Worm (Caenorhabditis elegans) whole organism, L2 larva: ENCODE measurements around the gene bgnt-1.5.

ENCODE experiments used
- C34F6.9 ChIP-seq: fragments of 150-350 bp; optimal IDR thresholded peaks from 2 replicates; lab custom pipeline; 2014; ENCODE audit warnings: missing biosample characterization, missing genetic modification characterization
- F13H6.1 ChIP-seq: sonication (generic microtip); optimal IDR thresholded peaks from 2 replicates; lab custom pipeline; 2016; ENCODE audit warnings: missing genetic modification characterization, missing compliant biosample characterization
- R02D3.7 ChIP-seq: fragments of 150-350 bp; optimal IDR thresholded peaks from 2 replicates; lab custom pipeline; 2014; ENCODE audit warnings: missing biosample characterization, missing genetic modification characterization
- Y55F3AM.14 ChIP-seq: fragments of 200-800 bp; sonication (Bioruptor generic); optimal IDR thresholded peaks from 2 replicates; lab custom pipeline; 2018; ENCODE audit warnings: mild to moderate bottlenecking, missing genetic modification characterization, missing compliant biosample characterization
- alr-1 ChIP-seq: fragments of 150-350 bp; optimal IDR thresholded peaks from 2 replicates; lab custom pipeline; 2014; ENCODE audit warnings: missing biosample characterization, missing genetic modification characterization
- aly-2 ChIP-seq: fragments of 150-350 bp; optimal IDR thresholded peaks from 2 replicates; lab custom pipeline; 2014; ENCODE audit warnings: missing biosample characterization, missing genetic modification characterization
- blmp-1 ChIP-seq: sonication (generic microtip); optimal IDR thresholded peaks from 2 replicates; lab custom pipeline; 2017; ENCODE audit warnings: missing genetic modification characterization, mild to moderate bottlenecking, missing compliant biosample characterization, antibody characterized with exemption, moderate library complexity; ENCODE audit not compliant: insufficient read depth
- ceh-16 ChIP-seq: fragments of 150-350 bp; optimal IDR thresholded peaks from 2 replicates; lab custom pipeline; 2014; ENCODE audit warnings: missing biosample characterization, missing genetic modification characterization
- crh-2 ChIP-seq: sonication (generic microtip); optimal IDR thresholded peaks from 2 replicates; lab custom pipeline; 2017; ENCODE audit warnings: missing biosample characterization, missing genetic modification characterization
- dmd-4 ChIP-seq: sonication (generic microtip); optimal IDR thresholded peaks from 2 replicates; lab custom pipeline; 2017; ENCODE audit warnings: missing biosample characterization, missing genetic modification characterization
- egl-27 ChIP-seq: sonication (generic microtip); optimal IDR thresholded peaks from 3 replicates; lab custom pipeline; 2017; ENCODE audit warnings: missing biosample characterization, missing genetic modification reagents, missing genetic modification characterization
- elt-1 ChIP-seq: fragments of 150-350 bp; optimal IDR thresholded peaks from 2 replicates; lab custom pipeline; 2014; ENCODE audit warnings: missing biosample characterization, missing genetic modification characterization
- fos-1 ChIP-seq: fragments of 150-350 bp; optimal IDR thresholded peaks from 2 replicates; lab custom pipeline; 2014; ENCODE audit warnings: missing biosample characterization, missing genetic modification characterization
- gmeb-1 ChIP-seq: fragments of 150-350 bp; optimal IDR thresholded peaks from 2 replicates; lab custom pipeline; 2014; ENCODE audit warnings: missing biosample characterization, missing genetic modification characterization
- lin-11 ChIP-seq: fragments of 150-350 bp; sonication (generic microtip); optimal IDR thresholded peaks from 2 replicates; lab custom pipeline; 2014; ENCODE audit warnings: missing biosample characterization, missing genetic modification characterization, inconsistent platforms, mixed read lengths
- lsy-2 ChIP-seq, 2 experiments: fragments of 150-350 bp in 1 of 2; sonication (generic microtip) in 1 of 2; optimal IDR thresholded peaks; 2 replicates each; lab custom pipeline; 2014 to 2017; ENCODE audit warnings: missing biosample characterization in 2 of 2, missing genetic modification characterization in 2 of 2
- mab-5 ChIP-seq: fragments of 150-350 bp; optimal IDR thresholded peaks from 2 replicates; lab custom pipeline; 2014; ENCODE audit warnings: missing biosample characterization, missing genetic modification characterization
- mbf-1 ChIP-seq: sonication (generic microtip); optimal IDR thresholded peaks from 2 replicates; lab custom pipeline; 2017; ENCODE audit warnings: missing biosample characterization, missing genetic modification characterization
- mdl-1 ChIP-seq, 2 experiments: fragments of 150-350 bp in 1 of 2; sonication (generic microtip) in 1 of 2; optimal IDR thresholded peaks; 2 replicates each; lab custom pipeline; 2017; ENCODE audit warnings: missing biosample characterization in 2 of 2, missing genetic modification characterization in 2 of 2
- nhr-10 ChIP-seq: sonication (generic microtip); optimal IDR thresholded peaks from 2 replicates; lab custom pipeline; 2017; ENCODE audit warnings: missing biosample characterization, missing genetic modification characterization
- nhr-129 ChIP-seq: fragments of 150-350 bp; optimal IDR thresholded peaks from 2 replicates; lab custom pipeline; 2014; ENCODE audit warnings: missing biosample characterization, missing genetic modification characterization
- nhr-21 ChIP-seq: fragments of 150-350 bp; optimal IDR thresholded peaks from 2 replicates; lab custom pipeline; 2014; ENCODE audit warnings: missing biosample characterization, missing genetic modification characterization
- nhr-23 ChIP-seq: fragments of 150-350 bp; optimal IDR thresholded peaks from 2 replicates; lab custom pipeline; 2014; ENCODE audit warnings: missing biosample characterization, missing genetic modification reagents, missing genetic modification characterization
- nhr-237 ChIP-seq: fragments of 150-350 bp; optimal IDR thresholded peaks from 2 replicates; lab custom pipeline; 2014; ENCODE audit warnings: missing biosample characterization, missing genetic modification characterization
- nhr-25 ChIP-seq: fragments of 150-350 bp; sonication (generic microtip); optimal IDR thresholded peaks from 3 replicates; lab custom pipeline; 2014; ENCODE audit warnings: missing biosample characterization, missing genetic modification characterization
- nhr-6 ChIP-seq: fragments of 150-350 bp; optimal IDR thresholded peaks from 2 replicates; lab custom pipeline; 2014; ENCODE audit warnings: missing biosample characterization, missing genetic modification characterization
- nhr-77 ChIP-seq: fragments of 150-350 bp; optimal IDR thresholded peaks from 2 replicates; lab custom pipeline; 2014; ENCODE audit warnings: missing biosample characterization, missing genetic modification characterization
- peb-1 ChIP-seq: fragments of 150-350 bp; optimal IDR thresholded peaks from 2 replicates; lab custom pipeline; 2014; ENCODE audit warnings: missing biosample characterization, missing genetic modification characterization
- sem-4 ChIP-seq: fragments of 150-350 bp; optimal IDR thresholded peaks from 2 replicates; lab custom pipeline; 2014; ENCODE audit warnings: missing biosample characterization, missing genetic modification reagents, missing genetic modification characterization
- skn-1 ChIP-seq: sonication (generic microtip); optimal IDR thresholded peaks from 2 replicates; lab custom pipeline; 2017; ENCODE audit warnings: missing biosample characterization, missing genetic modification characterization
- sma-3 ChIP-seq: sonication (generic microtip); optimal IDR thresholded peaks from 2 replicates; lab custom pipeline; 2016; ENCODE audit warnings: missing genetic modification reagents, missing genetic modification characterization, missing compliant biosample characterization
- sma-9 ChIP-seq, 2 experiments: fragments of 150-350 bp in 1 of 2; sonication (generic microtip) in 1 of 2; optimal IDR thresholded peaks; 2 replicates each; lab custom pipeline; 2014 to 2016; ENCODE audit warnings: missing genetic modification characterization in 2 of 2, mild to moderate bottlenecking in 1 of 2, missing biosample characterization in 1 of 2, missing compliant biosample characterization in 1 of 2, missing genetic modification reagents in 1 of 2, moderate library complexity in 1 of 2
- unc-39 ChIP-seq: fragments of 150-350 bp; optimal IDR thresholded peaks from 2 replicates; lab custom pipeline; 2014; ENCODE audit warnings: missing biosample characterization, missing genetic modification characterization
- unc-55 ChIP-seq: fragments of 150-350 bp; sonication (generic microtip); optimal IDR thresholded peaks from 3 replicates; lab custom pipeline; 2014; ENCODE audit warnings: missing biosample characterization, missing genetic modification reagents, missing genetic modification characterization
- zag-1 ChIP-seq: fragments of 150-350 bp; optimal IDR thresholded peaks from 2 replicates; lab custom pipeline; 2014; ENCODE audit warnings: missing biosample characterization, missing genetic modification characterization
- ztf-11 ChIP-seq: sonication (generic microtip); optimal IDR thresholded peaks from 2 replicates; lab custom pipeline; 2017; ENCODE audit warnings: missing biosample characterization, missing genetic modification characterization
- ztf-4 ChIP-seq: fragments of 150-350 bp; optimal IDR thresholded peaks from 2 replicates; lab custom pipeline; 2014; ENCODE audit warnings: missing biosample characterization, missing genetic modification characterization

The bgnt-1.5 gene

DNA sequence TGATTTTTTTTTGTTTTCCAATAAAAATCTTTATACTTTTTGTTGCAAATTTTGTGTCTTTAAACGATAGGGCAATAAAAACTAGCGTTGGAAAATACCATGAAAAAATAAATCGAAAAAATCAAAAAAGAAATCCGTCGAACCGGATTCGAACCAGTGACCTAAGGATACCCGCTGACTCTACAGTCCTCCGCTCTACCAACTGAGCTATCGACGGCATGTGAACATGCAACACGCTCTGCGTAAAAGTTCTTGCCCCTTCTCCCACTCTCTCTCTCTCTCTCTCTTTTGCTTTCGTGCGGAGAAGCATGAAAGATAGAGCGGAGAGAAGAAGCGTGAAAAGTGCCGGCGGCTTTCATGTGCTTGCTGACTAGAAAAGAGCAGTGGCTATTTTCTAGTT lies 32.4 kb upstream of the bgnt-1.5 start:
- peak; percentile 36 for TF ChIP-seq crh-2 (tag; lab: Kevin White, UChicago)
- TF ChIP-seq nhr-21 (tag; lab: Kevin White, UChicago) = peak; percentile 42
- TF ChIP-seq sma-9 (GFP tag; optimal IDR thresholded peaks at IDR 0.05; lab: Kevin White, UChicago) = peak; percentile 68
- no peak for TF ChIP-seq sma-9 (tag; optimal IDR thresholded peaks at IDR 0.05; lab: Kevin White, UChicago)
- peak; percentile 23 for TF ChIP-seq Y55F3AM.14 (GFP tag; lab: Kevin White, UChicago)
- TF ChIP-seq skn-1 (tag; lab: Kevin White, UChicago) = no peak
- peak; percentile 36 for TF ChIP-seq C34F6.9
- peak; percentile 65 for TF ChIP-seq F13H6.1 (tag; lab: Kevin White, UChicago)
- peak; percentile 16 for TF ChIP-seq sem-4 (tag; lab: Kevin White, UChicago)
- peak; percentile 28 for TF ChIP-seq lin-11 (tag; lab: Kevin White, UChicago)
- no peak for TF ChIP-seq elt-1 (tag; lab: Kevin White, UChicago)
- peak; percentile 35 for TF ChIP-seq ztf-4 (tag; lab: Kevin White, UChicago)
- peak; percentile 30 for TF ChIP-seq sma-3 (GFP tag; lab: Kevin White, UChicago)
- TF ChIP-seq gmeb-1 (tag; lab: Kevin White, UChicago) = peak; percentile 19
- peak in 1 of 2 experiments; percentile 36 for TF ChIP-seq lsy-2 (tag; optimal IDR thresholded peaks at IDR 0.05; lab: Kevin White, UChicago)
- TF ChIP-seq mbf-1 = no peak
- no peak for TF ChIP-seq nhr-6 (tag; lab: Kevin White, UChicago)
- TF ChIP-seq zag-1 (tag; lab: Kevin White, UChicago) = peak; percentile 45
- TF ChIP-seq unc-55 = peak; percentile 66
- peak; percentile 31 for TF ChIP-seq ceh-16 (tag; lab: Kevin White, UChicago)
- peak; percentile 19 for TF ChIP-seq fos-1 (tag; lab: Kevin White, UChicago)
- TF ChIP-seq nhr-129 (tag; lab: Kevin White, UChicago) = peak; percentile 83
- TF ChIP-seq R02D3.7 = no peak

DNA sequence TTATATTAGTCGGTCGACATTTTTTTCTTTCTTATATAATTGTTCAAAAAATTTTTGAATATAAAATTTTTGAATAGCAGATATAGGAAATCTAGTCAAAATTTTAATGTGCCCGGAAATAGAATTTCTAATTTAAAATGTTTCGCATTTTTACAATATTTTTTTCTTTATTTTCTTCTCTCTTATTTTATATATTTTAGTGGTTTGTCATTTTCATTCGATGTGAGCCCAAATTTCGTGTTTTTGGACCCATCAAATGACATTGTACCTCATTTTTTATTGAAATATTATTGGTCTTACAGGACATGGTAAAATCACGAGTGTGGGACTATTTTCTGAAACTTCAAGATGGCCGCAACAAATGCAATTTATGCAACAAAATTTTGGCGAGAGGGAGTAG lies 30.0 kb upstream of the bgnt-1.5 start, which contains the start of gene K09A11.1:
TSS of gene K09A11.1 (plus strand) at position 301 of the 400 bp plus-strand sequence.
- TF ChIP-seq nhr-129 (tag; lab: Kevin White, UChicago) = no peak
- TF ChIP-seq mab-5 = no peak
- TF ChIP-seq mbf-1 = no peak
- no peak for TF ChIP-seq lsy-2 (tag; optimal IDR thresholded peaks at IDR 0.05; lab: Kevin White, UChicago)
- no peak for TF ChIP-seq nhr-23 (tag; lab: Kevin White, UChicago)
- no peak for TF ChIP-seq fos-1 (tag; lab: Kevin White, UChicago)
- no peak for TF ChIP-seq aly-2
- TF ChIP-seq sma-9 (GFP tag; optimal IDR thresholded peaks at IDR 0.05; lab: Kevin White, UChicago) = no peak
- no peak for TF ChIP-seq sma-9 (tag; optimal IDR thresholded peaks at IDR 0.05; lab: Kevin White, UChicago)

DNA sequence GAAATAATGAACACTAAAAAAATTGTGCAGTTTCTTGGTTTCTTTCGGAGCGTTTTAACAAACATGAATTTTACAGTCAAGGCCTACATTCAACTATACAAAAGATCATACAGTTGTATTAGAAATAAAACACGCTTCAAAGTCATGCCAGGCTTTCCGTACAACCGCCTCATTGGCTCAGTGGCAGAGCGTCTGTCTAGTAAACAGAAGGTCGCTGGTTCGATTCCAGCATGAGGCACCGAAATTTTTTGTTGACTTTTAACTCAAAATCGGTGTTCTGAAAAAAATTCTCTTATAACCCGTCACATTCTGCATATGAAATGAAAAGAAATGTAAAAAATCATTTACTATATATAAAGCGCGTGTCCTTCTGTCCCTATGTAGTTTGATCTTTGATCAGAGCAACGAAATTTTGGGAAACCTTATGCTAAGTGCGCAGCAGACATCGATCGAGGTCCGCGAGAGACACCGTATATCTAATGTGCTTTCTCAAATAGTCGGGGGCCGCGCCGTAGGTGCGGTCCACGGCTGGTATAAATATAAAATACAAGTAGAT lies 29.0 kb upstream of the bgnt-1.5 start:
- TF ChIP-seq crh-2 (tag; lab: Kevin White, UChicago) = peak; percentile 2

DNA sequence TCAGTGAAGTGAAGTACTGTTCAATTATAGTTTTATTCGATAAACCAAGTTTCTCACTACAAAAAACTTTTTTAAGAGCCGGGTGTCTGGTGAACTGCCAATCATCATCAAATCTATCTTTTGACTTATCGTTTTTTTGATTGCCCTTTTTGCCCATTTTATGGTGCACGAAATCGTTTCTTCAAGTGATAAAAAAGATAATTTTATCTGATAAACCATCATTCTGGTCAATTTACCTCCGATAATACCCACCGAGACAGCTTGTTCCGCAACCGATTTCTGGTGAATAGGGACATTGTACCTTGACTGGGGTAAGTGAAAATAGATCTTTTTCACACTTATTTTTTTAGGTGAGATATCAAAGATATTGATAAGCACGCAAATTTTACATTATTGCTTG lies 25.4 kb upstream of the bgnt-1.5 start, which contains the start of gene K08H2.10:
TSS of gene K08H2.10 (plus strand) at position 230 of the 400 bp plus-strand sequence.
- TF ChIP-seq zag-1 (tag; lab: Kevin White, UChicago) (no peak), fos-1 (tag; lab: Kevin White, UChicago) (peak; percentile 67)

- TF ChIP-seq nhr-10 (no peak), fos-1 (tag; lab: Kevin White, UChicago) (peak; percentile 10)
Measured at ce11 chrX:13251914-13252434, 19.8 kb upstream of the bgnt-1.5 start, which contains the start of gene nhr-32. nhr-32 (plus strand) TSS chrX:13251964.

DNA sequence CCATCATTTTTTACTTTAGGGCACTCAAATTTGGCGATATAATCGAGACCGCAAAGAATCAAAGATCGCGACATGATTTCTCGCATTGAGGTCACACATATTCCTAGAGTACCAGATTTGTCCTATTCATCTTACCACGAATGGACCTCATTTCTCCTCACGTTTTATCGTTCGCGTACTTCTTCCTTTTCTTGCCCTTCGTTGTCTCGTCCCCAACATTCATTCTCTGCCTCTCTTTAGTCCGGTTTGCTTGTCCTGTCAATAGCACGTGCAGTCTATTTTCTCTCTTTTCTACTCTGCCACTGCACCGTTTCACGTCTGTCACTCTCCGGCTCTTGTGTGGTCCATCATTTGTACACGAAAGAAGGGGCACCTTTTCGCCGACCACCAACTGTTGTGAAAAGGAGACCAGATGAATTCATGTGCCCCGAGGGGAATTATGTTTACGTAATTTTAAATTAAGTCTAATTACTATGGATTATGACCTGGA lies 19.2 kb upstream of the bgnt-1.5 start:
- TF ChIP-seq dmd-4 = no peak
- no peak for TF ChIP-seq unc-39 (tag; lab: Kevin White, UChicago)
- peak; percentile 62 for TF ChIP-seq blmp-1 (tag; lab: Kevin White, UChicago)
- TF ChIP-seq zag-1 (tag; lab: Kevin White, UChicago) = peak; percentile 44
- peak; percentile 78 for TF ChIP-seq F13H6.1 (tag; lab: Kevin White, UChicago)
- peak; percentile 64 for TF ChIP-seq fos-1 (tag; lab: Kevin White, UChicago)
- TF ChIP-seq nhr-129 (tag; lab: Kevin White, UChicago) = peak; percentile 94
- TF ChIP-seq nhr-237 (tag; lab: Kevin White, UChicago) = no peak
- TF ChIP-seq egl-27 (tag; lab: Kevin White, UChicago) = peak; percentile 25
- peak; percentile 67 for TF ChIP-seq C34F6.9
- TF ChIP-seq nhr-21 (tag; lab: Kevin White, UChicago) = peak; percentile 69
- peak; percentile 74 for TF ChIP-seq crh-2 (tag; lab: Kevin White, UChicago)
- TF ChIP-seq ztf-4 (tag; lab: Kevin White, UChicago) = peak; percentile 61
- no peak for TF ChIP-seq peb-1 (tag; lab: Kevin White, UChicago)
- peak; percentile 96 for TF ChIP-seq mdl-1 (tag; optimal IDR thresholded peaks at IDR 0.05; lab: Kevin White, UChicago)
- no peak for TF ChIP-seq alr-1 (tag; lab: Kevin White, UChicago)
- peak; percentile 67 for TF ChIP-seq nhr-6 (tag; lab: Kevin White, UChicago)
- TF ChIP-seq sma-9 (GFP tag; optimal IDR thresholded peaks at IDR 0.05; lab: Kevin White, UChicago) = peak; percentile 83
- no peak for TF ChIP-seq sma-9 (tag; optimal IDR thresholded peaks at IDR 0.05; lab: Kevin White, UChicago)
- peak; percentile 77 for TF ChIP-seq nhr-25 (tag; lab: Kevin White, UChicago)
- peak; percentile 14 for TF ChIP-seq ceh-16 (tag; lab: Kevin White, UChicago)
- TF ChIP-seq mab-5 = peak; percentile 1
- peak; percentile 35 for TF ChIP-seq gmeb-1 (tag; lab: Kevin White, UChicago)
- no peak for TF ChIP-seq ztf-11 (tag; lab: Kevin White, UChicago)
- TF ChIP-seq R02D3.7 = no peak
- TF ChIP-seq nhr-77 (tag; lab: Kevin White, UChicago) = no peak
